Fruit fly (Drosophila melanogaster) whole organism, prepupa: ENCODE measurements around the gene strat.
A peak's percentile ranks its signal among the peaks of the same experiment; 100 is the strongest.

Experiments
- CG10631 ChIP-seq: fragments of 200-800 bp; sonication (Bioruptor generic); optimal IDR thresholded peaks from 2 replicates; lab custom pipeline; 2016; ENCODE audit warnings: missing biosample characterization, missing genetic modification characterization
- CG11294 ChIP-seq: fragments of 200-800 bp; sonication (Bioruptor generic); IDR thresholded peaks from 2 replicates; pipeline ENCODE4 v1.3.6; 2022; ENCODE audit warnings: missing biosample characterization, missing genetic modification characterization
- CG11762 ChIP-seq: fragments of 200-800 bp; sonication (Bioruptor generic); optimal IDR thresholded peaks from 3 replicates; lab custom pipeline; 2016; ENCODE audit warnings: missing biosample characterization, missing genetic modification characterization; ENCODE audit not compliant: insufficient read depth
- CG11902 ChIP-seq: fragments of 200-800 bp; sonication (Bioruptor generic); optimal IDR thresholded peaks from 3 replicates; lab custom pipeline; 2016; ENCODE audit warnings: missing biosample characterization, missing genetic modification characterization
- CG15336 ChIP-seq: fragments of 200-800 bp; sonication (Bioruptor generic); IDR thresholded peaks from 2 replicates; pipeline ENCODE4 v1.3.6; 2022; ENCODE audit warnings: missing biosample characterization, missing genetic modification characterization
- CG1621 ChIP-seq: fragments of 200-800 bp; sonication (Bioruptor generic); optimal IDR thresholded peaks from 3 replicates; lab custom pipeline; 2018; ENCODE audit warnings: missing biosample characterization, mild to moderate bottlenecking, missing genetic modification characterization
- CG16779 ChIP-seq: fragments of 200-800 bp; sonication (Bioruptor generic); optimal IDR thresholded peaks from 3 replicates; lab custom pipeline; 2017; ENCODE audit warnings: missing biosample characterization, mild to moderate bottlenecking, missing genetic modification characterization
- CG3032 ChIP-seq: fragments of 200-800 bp; optimal IDR thresholded peaks from 2 replicates; lab custom pipeline; 2019; ENCODE audit warnings: missing biosample characterization, mild to moderate bottlenecking, missing genetic modification characterization, moderate library complexity
- CG31627 ChIP-seq: fragments of 200-800 bp; sonication (Bioruptor generic); optimal IDR thresholded peaks from 3 replicates; lab custom pipeline; 2016; ENCODE audit warnings: missing biosample characterization, missing genetic modification characterization
- CG32006 ChIP-seq: fragments of 200-800 bp; sonication (Bioruptor generic); optimal IDR thresholded peaks from 3 replicates; lab custom pipeline; 2017; ENCODE audit warnings: missing biosample characterization, mild to moderate bottlenecking, missing genetic modification characterization
- CG34406 ChIP-seq: fragments of 200-800 bp; sonication (Bioruptor generic); optimal IDR thresholded peaks from 3 replicates; lab custom pipeline; 2016; ENCODE audit warnings: missing biosample characterization, missing genetic modification characterization
- CG3919 ChIP-seq: fragments of 200-800 bp; sonication (Bioruptor generic); optimal IDR thresholded peaks from 3 replicates; lab custom pipeline; 2016; ENCODE audit warnings: missing biosample characterization, missing genetic modification characterization
- CG4318 ChIP-seq: fragments of 200-800 bp; sonication (Bioruptor generic); optimal IDR thresholded peaks from 3 replicates; lab custom pipeline; 2017; ENCODE audit warnings: missing biosample characterization, mild to moderate bottlenecking, missing genetic modification characterization
- CG6163 ChIP-seq: fragments of 200-800 bp; sonication (Bioruptor generic); IDR thresholded peaks from 3 replicates; pipeline ENCODE4 v1.3.6; 2022; ENCODE audit warnings: missing biosample characterization, missing genetic modification characterization
- CG6808 ChIP-seq: fragments of 200-800 bp; sonication (Bioruptor generic); optimal IDR thresholded peaks from 3 replicates; lab custom pipeline; 2017; ENCODE audit warnings: missing biosample characterization, missing genetic modification characterization, mild to moderate bottlenecking, moderate library complexity, missing genetic modification reagents
- CG7368 ChIP-seq: fragments of 200-800 bp; sonication (Bioruptor generic); optimal IDR thresholded peaks from 3 replicates; lab custom pipeline; 2016; ENCODE audit warnings: missing biosample characterization, missing genetic modification characterization
- CG8319 ChIP-seq: fragments of 200-800 bp; sonication (Bioruptor generic); optimal IDR thresholded peaks from 3 replicates; lab custom pipeline; 2016; ENCODE audit warnings: missing biosample characterization, missing genetic modification characterization
- CG8632 ChIP-seq: fragments of 200-800 bp; sonication (Bioruptor generic); optimal IDR thresholded peaks from 3 replicates; lab custom pipeline; 2016; ENCODE audit warnings: missing biosample characterization, missing genetic modification characterization
- CG9139 ChIP-seq: fragments of 200-800 bp; sonication (Bioruptor generic); optimal IDR thresholded peaks from 3 replicates; lab custom pipeline; 2017; ENCODE audit warnings: missing biosample characterization, mild to moderate bottlenecking, missing genetic modification characterization
- Eip78C ChIP-seq: fragments of 200-800 bp; sonication (Bioruptor generic); peaks from one replicate; lab custom pipeline; 2016; ENCODE audit warnings: missing biosample characterization, missing genetic modification characterization
- Ets96B ChIP-seq: fragments of 200-800 bp; optimal IDR thresholded peaks from 2 replicates; lab custom pipeline; 2019; ENCODE audit warnings: missing biosample characterization, mild to moderate bottlenecking, missing genetic modification characterization, moderate library complexity
- Gug ChIP-seq: fragments of 200-800 bp; sonication (Bioruptor generic); IDR thresholded peaks from 2 replicates; pipeline ENCODE4 v1.3.6; 2022; ENCODE audit warnings: missing biosample characterization, missing genetic modification characterization
- Hr38 ChIP-seq: sonication (Bioruptor generic); optimal IDR thresholded peaks from 2 replicates; lab custom pipeline; 2016; ENCODE audit warnings: missing biosample characterization, missing genetic modification characterization
- Hr39 ChIP-seq: fragments of 200-800 bp; sonication (Bioruptor generic); optimal IDR thresholded peaks from 2 replicates; lab custom pipeline; 2016; ENCODE audit warnings: missing biosample characterization, missing genetic modification characterization
- Lpt ChIP-seq: fragments of 200-800 bp; sonication (Bioruptor generic); optimal IDR thresholded peaks from 3 replicates; lab custom pipeline; 2016; ENCODE audit warnings: missing biosample characterization, missing genetic modification characterization
- Met ChIP-seq: fragments of 200-800 bp; sonication (Bioruptor generic); optimal IDR thresholded peaks from 3 replicates; lab custom pipeline; 2016; ENCODE audit warnings: missing biosample characterization, missing genetic modification characterization
- Sox102F ChIP-seq: fragments of 200-800 bp; sonication (Bioruptor generic); optimal IDR thresholded peaks from 2 replicates; lab custom pipeline; 2016; ENCODE audit warnings: missing biosample characterization, mild to moderate bottlenecking, missing genetic modification characterization
- Sox14 ChIP-seq: fragments of 200-800 bp; sonication (Bioruptor generic); optimal IDR thresholded peaks from 3 replicates; lab custom pipeline; 2016; ENCODE audit warnings: missing biosample characterization, missing genetic modification characterization
- Sox15 ChIP-seq: fragments of 200-800 bp; sonication (Bioruptor generic); optimal IDR thresholded peaks from 3 replicates; lab custom pipeline; 2016; ENCODE audit warnings: missing biosample characterization, missing genetic modification characterization
- achi ChIP-seq: fragments of 200-800 bp; sonication (Bioruptor generic); optimal IDR thresholded peaks from 3 replicates; lab custom pipeline; 2016; ENCODE audit warnings: missing biosample characterization, missing genetic modification characterization
- cyc ChIP-seq: fragments of 200-800 bp; sonication (Bioruptor generic); optimal IDR thresholded peaks from 3 replicates; lab custom pipeline; 2016; ENCODE audit warnings: missing biosample characterization, missing genetic modification characterization
- dac ChIP-seq: fragments of 200-800 bp; sonication (Bioruptor generic); optimal IDR thresholded peaks from 2 replicates; lab custom pipeline; 2017; ENCODE audit warnings: missing biosample characterization, mild to moderate bottlenecking, missing genetic modification characterization
- dsx ChIP-seq: fragments of 200-800 bp; optimal IDR thresholded peaks from 3 replicates; lab custom pipeline; 2019; ENCODE audit warnings: missing biosample characterization, mild to moderate bottlenecking, missing genetic modification characterization, moderate library complexity; ENCODE audit not compliant: poor library complexity, severe bottlenecking
- eg ChIP-seq: fragments of 200-800 bp; sonication (Bioruptor generic); IDR thresholded peaks from 3 replicates; pipeline ENCODE4 v1.3.6; 2022; ENCODE audit warnings: missing biosample characterization, missing genetic modification characterization
- fd85E ChIP-seq: fragments of 200-800 bp; sonication (Bioruptor generic); optimal IDR thresholded peaks from 3 replicates; lab custom pipeline; 2016; ENCODE audit warnings: missing biosample characterization, missing genetic modification characterization
- fkh ChIP-seq: fragments of 200-800 bp; sonication (Bioruptor generic); optimal IDR thresholded peaks from 3 replicates; lab custom pipeline; 2017; ENCODE audit warnings: missing biosample characterization, mild to moderate bottlenecking, missing genetic modification characterization, moderate library complexity
- lz ChIP-seq: fragments of 200-800 bp; sonication (Bioruptor generic); optimal IDR thresholded peaks from 3 replicates; lab custom pipeline; 2016; ENCODE audit warnings: missing biosample characterization, missing genetic modification characterization
- net ChIP-seq: fragments of 200-800 bp; sonication (Bioruptor generic); optimal IDR thresholded peaks from 3 replicates; lab custom pipeline; 2016; ENCODE audit warnings: missing biosample characterization, missing genetic modification characterization
- pdm3 ChIP-seq: fragments of 200-800 bp; sonication (Bioruptor generic); optimal IDR thresholded peaks from 3 replicates; lab custom pipeline; 2016; ENCODE audit warnings: missing biosample characterization, missing genetic modification characterization
- salr ChIP-seq, 2 experiments: fragments of 200-800 bp; sonication (Bioruptor generic); optimal IDR thresholded peaks; 3 replicates each; lab custom pipeline; 2016 to 2018; ENCODE audit warnings: missing biosample characterization in 2 of 2, missing genetic modification characterization in 2 of 2, mild to moderate bottlenecking in 1 of 2
- svp ChIP-seq: fragments of 200-800 bp; sonication (Bioruptor generic); peaks from one replicate; lab custom pipeline; 2016; ENCODE audit warnings: missing biosample characterization, missing genetic modification characterization
- topi ChIP-seq: fragments of 200-800 bp; sonication (Bioruptor generic); optimal IDR thresholded peaks from 3 replicates; lab custom pipeline; 2016; ENCODE audit warnings: missing biosample characterization, missing genetic modification characterization
- vri ChIP-seq: fragments of 200-800 bp; sonication (Bioruptor generic); optimal IDR thresholded peaks from 3 replicates; lab custom pipeline; 2016; ENCODE audit warnings: missing biosample characterization, mild to moderate bottlenecking, missing genetic modification characterization

The strat gene

dm6 chr2L:8288087-8288486 lies 32.0 kb upstream of the strat start:
- TF ChIP-seq CG16779 (tag; lab: Kevin White, UChicago), result no peak
- peak; percentile 42 for TF ChIP-seq Eip78C (GFP tag; lab: Kevin White, UChicago)
- TF ChIP-seq, all 60 proteins: peak for 1

- TF ChIP-seq fkh (GFP tag; lab: Kevin White, UChicago), result peak; percentile 73
- TF ChIP-seq CG6808 (GFP tag; lab: Kevin White, UChicago), result no peak
- peak; percentile 54 for TF ChIP-seq Eip78C (GFP tag; lab: Kevin White, UChicago)
- peak; percentile 76 for TF ChIP-seq svp (GFP tag; lab: Kevin White, UChicago)
- no peak for TF ChIP-seq Gug
- no peak for TF ChIP-seq Sox15 (GFP tag; lab: Kevin White, UChicago)
Observed at dm6 chr2L:8289352-8290091, 30.6 kb upstream of the strat start.

- TF ChIP-seq CG31627 (no peak), Eip78C (GFP tag; lab: Kevin White, UChicago) (peak; percentile 35), svp (GFP tag; lab: Kevin White, UChicago) (no peak)
Observed at dm6 chr2L:8290092-8290424, 30.1 kb upstream of the strat start.

- peak; percentile 76 for TF ChIP-seq CG32006
- TF ChIP-seq Hr39 (GFP tag; lab: Kevin White, UChicago), result peak; percentile 87
- TF ChIP-seq CG11762, result peak; percentile 62
- TF ChIP-seq CG3032 (tag; lab: Kevin White, UChicago), result peak; percentile 79
- TF ChIP-seq dsx (GFP tag; lab: Kevin White, UChicago), result peak; percentile 79
- TF ChIP-seq CG7368 (GFP tag; lab: Kevin White, UChicago), result peak; percentile 73
- TF ChIP-seq vri (GFP tag; lab: Kevin White, UChicago), result peak; percentile 77
- peak; percentile 74 for TF ChIP-seq CG1621
- TF ChIP-seq eg (GFP tag; lab: Robert Waterston, UW), result peak; percentile 85
- peak; percentile 82 for TF ChIP-seq net (GFP tag; lab: Kevin White, UChicago)
- TF ChIP-seq achi, result peak; percentile 86
- peak; percentile 51 for TF ChIP-seq CG4318 (GFP tag; lab: Kevin White, UChicago)
- TF ChIP-seq Sox14, result peak; percentile 82
- TF ChIP-seq Lpt (GFP tag; lab: Kevin White, UChicago), result peak; percentile 32
- peak; percentile 6 for TF ChIP-seq fd85E (GFP tag; lab: Kevin White, UChicago)
- TF ChIP-seq CG11294 (GFP tag; lab: Robert Waterston, UW), result peak; percentile 68
- peak; percentile 77 for TF ChIP-seq CG11902 (GFP tag; lab: Kevin White, UChicago)
- TF ChIP-seq Met (GFP tag; lab: Kevin White, UChicago), result peak; percentile 91
- TF ChIP-seq Sox102F (GFP tag; lab: Kevin White, UChicago), result peak; percentile 89
- TF ChIP-seq pdm3 (GFP tag; lab: Kevin White, UChicago), result peak; percentile 80
- peak; percentile 87 for TF ChIP-seq cyc (GFP tag; lab: Kevin White, UChicago)
- TF ChIP-seq CG8319 (GFP tag; lab: Kevin White, UChicago), result peak; percentile 81
- TF ChIP-seq Ets96B (tag; lab: Kevin White, UChicago), result peak; percentile 77
- peak; percentile 84 for TF ChIP-seq CG6808 (GFP tag; lab: Kevin White, UChicago)
- peak; percentile 76 for TF ChIP-seq Gug
- TF ChIP-seq lz (GFP tag; lab: Kevin White, UChicago), result peak; percentile 87
- no peak for TF ChIP-seq fkh (GFP tag; lab: Kevin White, UChicago)
- TF ChIP-seq CG10631 (GFP tag; lab: Kevin White, UChicago), result peak; percentile 75
- TF ChIP-seq CG3919 (GFP tag; lab: Kevin White, UChicago), result peak; percentile 90
- TF ChIP-seq CG16779 (tag; lab: Kevin White, UChicago), result peak; percentile 46
- peak; percentile 56 for TF ChIP-seq Sox15 (GFP tag; lab: Kevin White, UChicago)
- peak; percentile 74 for TF ChIP-seq CG9139
- peak; percentile 95 for TF ChIP-seq CG6163
- peak; percentile 70 for TF ChIP-seq CG8632 (GFP tag; lab: Kevin White, UChicago)
- peak; percentile 97 for TF ChIP-seq svp (GFP tag; lab: Kevin White, UChicago)
- peak; percentile 72 for TF ChIP-seq CG34406 (GFP tag; lab: Kevin White, UChicago)
- TF ChIP-seq dac (GFP tag; lab: Kevin White, UChicago), result no peak
- TF ChIP-seq Hr38 (GFP tag; lab: Kevin White, UChicago), result no peak
- peak; percentile 88 for TF ChIP-seq topi
- TF ChIP-seq CG31627, result peak; percentile 90
- TF ChIP-seq CG15336 (GFP tag; lab: Robert Waterston, UW), result peak; percentile 77
- TF ChIP-seq salr (GFP tag; optimal IDR thresholded peaks at IDR 0.05; lab: Kevin White, UChicago), result peak; percentile 47 to 69
Observed at dm6 chr2L:8290653-8291233, 29.4 kb upstream of the strat start.
